Worm (Caenorhabditis elegans) whole organism, mixed stage, embryonic: ENCODE data around the gene pat-12.
"Not testable (repeated sequence)": the region's sequence is repeated elsewhere in the genome, so short reads cannot be mapped to it uniquely, and the experiment has no call there.

Experiments
- bed-3 ChIP-seq: fragments of 200-800 bp; sonication (Bioruptor generic); optimal IDR thresholded peaks from 3 replicates; lab custom pipeline; 2018; ENCODE audit warnings: mild to moderate bottlenecking, missing genetic modification characterization, moderate library complexity, missing compliant biosample characterization
- ceh-39 ChIP-seq: fragments of 150-350 bp; optimal IDR thresholded peaks from 2 replicates; lab custom pipeline; 2014; ENCODE audit warnings: missing biosample characterization, missing genetic modification characterization
- ceh-43 ChIP-seq: fragments of 200-800 bp; sonication (Bioruptor generic); optimal IDR thresholded peaks from 2 replicates; lab custom pipeline; 2018; ENCODE audit warnings: mild to moderate bottlenecking, missing genetic modification characterization, moderate library complexity, missing compliant biosample characterization
- ces-1 ChIP-seq: fragments of 150-350 bp; optimal IDR thresholded peaks from 2 replicates; lab custom pipeline; 2014; ENCODE audit warnings: missing biosample characterization, missing genetic modification reagents, missing genetic modification characterization
- cnd-1 ChIP-seq: fragments of 200-800 bp; sonication (Bioruptor generic); optimal IDR thresholded peaks from 2 replicates; lab custom pipeline; 2018; ENCODE audit warnings: mild to moderate bottlenecking, missing genetic modification characterization, missing compliant biosample characterization
- elt-1 ChIP-seq: sonication (generic microtip); optimal IDR thresholded peaks from 2 replicates; lab custom pipeline; 2017; ENCODE audit warnings: missing genetic modification characterization, mild to moderate bottlenecking, missing compliant biosample characterization, antibody characterized with exemption, moderate library complexity, borderline replicate concordance; ENCODE audit not compliant: insufficient read depth
- lin-32 ChIP-seq: fragments of 200-800 bp; sonication (Bioruptor generic); optimal IDR thresholded peaks from 2 replicates; lab custom pipeline; 2018; ENCODE audit warnings: mild to moderate bottlenecking, missing genetic modification characterization, missing compliant biosample characterization
- lsy-2 ChIP-seq: fragments of 150-350 bp; optimal IDR thresholded peaks from 2 replicates; lab custom pipeline; 2014; ENCODE audit warnings: missing biosample characterization, missing genetic modification characterization
- mab-5 ChIP-seq: fragments of 150-350 bp; optimal IDR thresholded peaks from 2 replicates; lab custom pipeline; 2014; ENCODE audit warnings: missing biosample characterization, missing genetic modification characterization
- mls-2 ChIP-seq: sonication (generic microtip); optimal IDR thresholded peaks from 2 replicates; lab custom pipeline; 2016; ENCODE audit warnings: mild to moderate bottlenecking, missing genetic modification characterization, moderate library complexity, missing compliant biosample characterization
- nhr-237 ChIP-seq: fragments of 150-350 bp; optimal IDR thresholded peaks from 2 replicates; lab custom pipeline; 2014; ENCODE audit warnings: missing biosample characterization, missing genetic modification characterization
- pha-4 ChIP-seq: fragments of 150-350 bp; optimal IDR thresholded peaks from 2 replicates; lab custom pipeline; 2018; ENCODE audit warnings: missing biosample characterization, missing genetic modification reagents, missing genetic modification characterization
- sem-2 ChIP-seq: fragments of 200-800 bp; sonication (Bioruptor generic); optimal IDR thresholded peaks from 2 replicates; lab custom pipeline; 2018; ENCODE audit warnings: mild to moderate bottlenecking, missing genetic modification characterization, missing compliant biosample characterization
- snpc-4 ChIP-seq: fragments of 150-350 bp; optimal IDR thresholded peaks from 2 replicates; lab custom pipeline; 2014; ENCODE audit warnings: missing biosample characterization, missing genetic modification characterization
- sptf-1 ChIP-seq: sonication (generic microtip); optimal IDR thresholded peaks from 2 replicates; lab custom pipeline; 2017; ENCODE audit warnings: mild to moderate bottlenecking, missing genetic modification characterization, moderate library complexity, missing compliant biosample characterization
- tbx-8 ChIP-seq: fragments of 200-800 bp; sonication (Bioruptor generic); optimal IDR thresholded peaks from 2 replicates; lab custom pipeline; 2018; ENCODE audit warnings: mild to moderate bottlenecking, missing genetic modification characterization, moderate library complexity, missing compliant biosample characterization
- unc-120 ChIP-seq: sonication (generic microtip); optimal IDR thresholded peaks from 2 replicates; lab custom pipeline; 2017; ENCODE audit warnings: missing genetic modification characterization, missing compliant biosample characterization; ENCODE audit not compliant: poor library complexity, severe bottlenecking
- unc-62 ChIP-seq: fragments of 150-350 bp; optimal IDR thresholded peaks from 2 replicates; lab custom pipeline; 2014; ENCODE audit warnings: missing biosample characterization, missing genetic modification reagents, missing genetic modification characterization
- zip-8 ChIP-seq: fragments of 150-350 bp; optimal IDR thresholded peaks from 2 replicates; lab custom pipeline; 2014; ENCODE audit warnings: missing biosample characterization, missing genetic modification characterization

pat-12 gene

DNA sequence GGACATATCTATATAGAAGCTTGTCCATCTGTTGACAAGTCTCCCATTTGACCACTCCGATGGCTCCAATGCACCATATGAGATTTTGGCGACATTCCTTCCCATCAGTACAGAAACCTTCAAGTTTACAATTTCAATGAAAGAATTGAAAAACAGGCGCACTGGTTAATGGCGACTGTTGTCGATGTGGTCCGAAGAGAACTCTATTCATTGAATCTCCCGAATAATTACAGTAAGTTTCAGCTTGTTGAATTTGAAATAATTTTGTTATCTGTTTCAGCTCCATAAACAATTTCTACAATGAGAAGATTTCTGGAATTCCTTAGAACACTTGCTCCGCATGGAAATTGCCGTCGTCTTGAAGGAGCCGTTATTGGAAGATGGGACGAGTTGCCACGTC, 63.4 kb downstream of the pat-12 start, which contains the start of gene elf-1:
Gene elf-1 (plus strand): TSS at position 301 of the 400 bp plus-strand sequence.
- not testable (repeated sequence) for TF ChIP-seq mls-2 (tag; lab: Kevin White, UChicago); unc-62 (GFP tag; lab: Kevin White, UChicago); unc-120 (tag; lab: Kevin White, UChicago)

DNA sequence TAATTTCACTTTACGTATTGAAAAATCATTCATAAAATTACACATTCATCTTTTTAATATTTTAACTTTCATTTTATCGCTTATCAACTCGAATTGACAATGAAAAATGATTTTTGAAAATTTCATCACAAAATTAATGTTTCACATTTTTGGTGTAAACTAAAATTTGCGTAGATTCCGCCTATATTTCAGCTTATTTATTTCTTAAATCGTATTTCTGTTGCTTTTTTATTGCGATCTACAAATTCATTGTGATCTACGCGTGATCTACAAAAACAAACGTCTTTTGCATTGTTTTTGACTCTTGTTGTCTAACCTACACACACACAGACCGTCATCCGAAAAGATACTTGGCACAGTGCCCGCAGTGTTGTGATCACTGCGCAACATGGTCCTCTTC, 64.1 kb downstream of the pat-12 start:
- TF ChIP-seq nhr-237 (no peak), ceh-43 (GFP tag; lab: Kevin White, UChicago) (no peak), tbx-8 (GFP tag; lab: Kevin White, UChicago) (no peak), ceh-39 (tag; lab: Kevin White, UChicago) (no peak), lin-32 (GFP tag; lab: Kevin White, UChicago) (no peak), mab-5 (tag; lab: Kevin White, UChicago) (no peak), unc-120 (tag; lab: Kevin White, UChicago) (no peak), sem-2 (GFP tag; lab: Kevin White, UChicago) (no peak), ces-1 (GFP tag; lab: Kevin White, UChicago) (no peak), mls-2 (tag; lab: Kevin White, UChicago) (no peak), sptf-1 (tag; lab: Kevin White, UChicago) (no peak), bed-3 (GFP tag; lab: Kevin White, UChicago) (no peak), cnd-1 (tag; lab: Kevin White, UChicago) (no peak), lsy-2 (tag; lab: Kevin White, UChicago) (no peak), zip-8 (tag; lab: Kevin White, UChicago) (no peak), snpc-4 (no peak)

- TF ChIP-seq sptf-1 (tag; lab: Kevin White, UChicago) = no peak
- no peak for TF ChIP-seq pha-4
- no peak for TF ChIP-seq elt-1
- TF ChIP-seq lsy-2 (tag; lab: Kevin White, UChicago) = no peak
- TF ChIP-seq nhr-237 = no peak
These were observed 68.9 kb downstream of the pat-12 start, which contains the start of gene W02B3.4 for ce11 chrIII:683318-683717. W02B3.4 (minus strand) TSS chrIII:683418.
